Fruit fly (Drosophila melanogaster) whole organism, embryonic: Measurements from ENCODE around the gene CG14971.

ENCODE experiments used
- Atf3 ChIP-seq: fragments of 200-800 bp; sonication (Bioruptor generic); optimal IDR thresholded peaks from 3 replicates; lab custom pipeline; 2016; ENCODE audit warnings: missing biosample characterization, missing genetic modification characterization
- Atf6 ChIP-seq: fragments of 200-800 bp; sonication (Bioruptor generic); IDR thresholded peaks from 2 replicates; pipeline ENCODE4 v1.3.6; 2022; ENCODE audit warnings: missing biosample characterization, missing genetic modification characterization
- Bdp1 ChIP-seq: fragments of 200-800 bp; sonication (Bioruptor generic); optimal IDR thresholded peaks from 3 replicates; lab custom pipeline; 2016; ENCODE audit warnings: missing biosample characterization, missing genetic modification characterization
- CG10147 ChIP-seq: fragments of 200-800 bp; sonication (Bioruptor generic); optimal IDR thresholded peaks from 2 replicates; lab custom pipeline; 2019; ENCODE audit warnings: missing biosample characterization, mild to moderate bottlenecking, missing genetic modification characterization, moderate library complexity
- CG10462 ChIP-seq: fragments of 200-800 bp; sonication (Bioruptor generic); optimal IDR thresholded peaks from 2 replicates; lab custom pipeline; 2016; ENCODE audit warnings: missing biosample characterization, missing genetic modification characterization
- CG10565 ChIP-seq: fragments of 200-800 bp; sonication (Bioruptor generic); optimal IDR thresholded peaks from 3 replicates; lab custom pipeline; 2016; ENCODE audit warnings: missing biosample characterization, mild to moderate bottlenecking, missing genetic modification characterization
- CG11247 ChIP-seq: fragments of 200-800 bp; sonication (Bioruptor generic); IDR thresholded peaks from 2 replicates; pipeline ENCODE4 v1.3.6; 2022; ENCODE audit warnings: missing biosample characterization, missing genetic modification characterization
- CG11456 ChIP-seq: fragments of 200-800 bp; sonication (Bioruptor generic); IDR thresholded peaks from 3 replicates; pipeline ENCODE4 v1.3.6; 2022; ENCODE audit warnings: missing biosample characterization, missing genetic modification characterization
- CG12391 ChIP-seq: fragments of 200-800 bp; sonication (Bioruptor generic); optimal IDR thresholded peaks from 3 replicates; lab custom pipeline; 2018; ENCODE audit warnings: missing biosample characterization, mild to moderate bottlenecking, missing genetic modification characterization, moderate library complexity
- CG12744 ChIP-seq: fragments of 200-800 bp; sonication (Bioruptor generic); optimal IDR thresholded peaks from 2 replicates; lab custom pipeline; 2016; ENCODE audit warnings: missing biosample characterization, missing genetic modification characterization
- CG14014 ChIP-seq: fragments of 200-800 bp; sonication (Bioruptor generic); IDR thresholded peaks from 2 replicates; pipeline ENCODE4 v1.3.6; 2022; ENCODE audit warnings: missing biosample characterization, missing genetic modification characterization
- CG15269 ChIP-seq: fragments of 200-800 bp; sonication (Bioruptor generic); optimal IDR thresholded peaks from 2 replicates; lab custom pipeline; 2018; ENCODE audit warnings: missing biosample characterization, mild to moderate bottlenecking, missing genetic modification characterization, moderate library complexity
- CG15479 ChIP-seq: fragments of 200-800 bp; sonication (Bioruptor generic); optimal IDR thresholded peaks from 3 replicates; lab custom pipeline; 2019; ENCODE audit warnings: missing biosample characterization, mild to moderate bottlenecking, missing genetic modification characterization, moderate library complexity
- CG15601 ChIP-seq: fragments of 200-800 bp; sonication (Bioruptor generic); optimal IDR thresholded peaks from 3 replicates; lab custom pipeline; 2019; ENCODE audit warnings: missing biosample characterization, mild to moderate bottlenecking, missing genetic modification characterization, moderate library complexity
- CG1602 ChIP-seq: fragments of 200-800 bp; sonication (Bioruptor generic); optimal IDR thresholded peaks from 3 replicates; lab custom pipeline; 2016; ENCODE audit warnings: missing biosample characterization, missing genetic modification characterization
- CG16779 ChIP-seq: fragments of 200-800 bp; sonication (Bioruptor generic); IDR thresholded peaks from 2 replicates; pipeline ENCODE4 v1.3.6; 2022; ENCODE audit warnings: missing biosample characterization, missing genetic modification characterization
- CG16863 ChIP-seq: fragments of 200-800 bp; sonication (Bioruptor generic); optimal IDR thresholded peaks from 3 replicates; lab custom pipeline; 2016; ENCODE audit warnings: missing biosample characterization, missing genetic modification characterization
- CG17361 ChIP-seq: fragments of 200-800 bp; sonication (Bioruptor generic); IDR thresholded peaks from 3 replicates; pipeline ENCODE4 v1.3.6; 2022; ENCODE audit warnings: missing biosample characterization, missing genetic modification characterization
- CG17568 ChIP-seq: fragments of 200-800 bp; sonication (Bioruptor generic); optimal IDR thresholded peaks from 2 replicates; lab custom pipeline; 2018; ENCODE audit warnings: missing biosample characterization, mild to moderate bottlenecking, missing genetic modification characterization, moderate library complexity
- CG4730 ChIP-seq: fragments of 200-800 bp; sonication (Bioruptor generic); IDR thresholded peaks from 2 replicates; pipeline ENCODE4 v1.3.6; 2022; ENCODE audit warnings: missing biosample characterization, missing genetic modification characterization
- CG7839 ChIP-seq: fragments of 200-800 bp; sonication (Bioruptor generic); optimal IDR thresholded peaks from 3 replicates; lab custom pipeline; 2018; ENCODE audit warnings: missing biosample characterization, mild to moderate bottlenecking, missing genetic modification characterization, moderate library complexity
- CG8281 ChIP-seq: fragments of 200-800 bp; sonication (Bioruptor generic); optimal IDR thresholded peaks from 2 replicates; lab custom pipeline; 2018; ENCODE audit warnings: missing biosample characterization, mild to moderate bottlenecking, missing genetic modification characterization, moderate library complexity
- CG8359 ChIP-seq: fragments of 200-800 bp; sonication (Bioruptor generic); optimal IDR thresholded peaks from 2 replicates; lab custom pipeline; 2017; ENCODE audit warnings: missing biosample characterization, mild to moderate bottlenecking, missing genetic modification characterization, borderline replicate concordance
- CG8765 ChIP-seq: fragments of 200-800 bp; sonication (Bioruptor generic); IDR thresholded peaks from 2 replicates; pipeline ENCODE4 v1.3.6; 2022; ENCODE audit warnings: missing biosample characterization, missing genetic modification characterization
- CG9797 ChIP-seq: fragments of 200-800 bp; sonication (Bioruptor generic); optimal IDR thresholded peaks from 3 replicates; lab custom pipeline; 2018; ENCODE audit warnings: missing biosample characterization, mild to moderate bottlenecking, missing genetic modification characterization
- CkIIα-i1 ChIP-seq: fragments of 200-800 bp; sonication (Bioruptor generic); IDR thresholded peaks from 2 replicates; pipeline ENCODE4 v1.3.6; 2022; ENCODE audit warnings: missing biosample characterization, missing genetic modification characterization
- Ets65A ChIP-seq: fragments of 200-800 bp; sonication (Bioruptor generic); peaks from one replicate; lab custom pipeline; 2016; ENCODE audit warnings: missing biosample characterization, missing genetic modification characterization
- Fer1 ChIP-seq: fragments of 200-800 bp; sonication (Bioruptor generic); optimal IDR thresholded peaks from 2 replicates; lab custom pipeline; 2017; ENCODE audit warnings: missing biosample characterization, mild to moderate bottlenecking, missing genetic modification characterization
- Hmr ChIP-seq: fragments of 200-800 bp; sonication (Bioruptor generic); optimal IDR thresholded peaks from 3 replicates; lab custom pipeline; 2017; ENCODE audit warnings: mild to moderate bottlenecking, missing biosample characterization, missing genetic modification reagents, missing genetic modification characterization
- Hsf ChIP-seq: fragments of 200-800 bp; sonication (Bioruptor generic); optimal IDR thresholded peaks from 3 replicates; lab custom pipeline; 2016; ENCODE audit warnings: missing biosample characterization, missing genetic modification characterization
- Max ChIP-seq: fragments of 200-800 bp; sonication (Bioruptor generic); optimal IDR thresholded peaks from 2 replicates; lab custom pipeline; 2016; ENCODE audit warnings: missing biosample characterization, mild to moderate bottlenecking, missing genetic modification characterization
- Meics ChIP-seq: fragments of 200-800 bp; sonication (Bioruptor generic); optimal IDR thresholded peaks from 2 replicates; lab custom pipeline; 2017; ENCODE audit warnings: missing biosample characterization, mild to moderate bottlenecking, missing genetic modification characterization
- Neu2 ChIP-seq: fragments of 200-800 bp; sonication (Bioruptor generic); optimal IDR thresholded peaks from 3 replicates; lab custom pipeline; 2016; ENCODE audit warnings: missing biosample characterization, missing genetic modification characterization, borderline replicate concordance
- NfI ChIP-seq: fragments of 200-800 bp; sonication (Bioruptor generic); optimal IDR thresholded peaks from 3 replicates; lab custom pipeline; 2018; ENCODE audit warnings: missing biosample characterization, mild to moderate bottlenecking, missing genetic modification characterization, moderate library complexity
- Oli ChIP-seq: fragments of 200-800 bp; sonication (Bioruptor generic); optimal IDR thresholded peaks from 2 replicates; lab custom pipeline; 2018; ENCODE audit warnings: missing biosample characterization, mild to moderate bottlenecking, missing genetic modification characterization, moderate library complexity
- PHDP ChIP-seq: fragments of 200-800 bp; sonication (Bioruptor generic); optimal IDR thresholded peaks from 3 replicates; lab custom pipeline; 2018; ENCODE audit warnings: missing biosample characterization, mild to moderate bottlenecking, missing genetic modification characterization, moderate library complexity
- abd-A ChIP-seq: fragments of 200-800 bp; sonication (Bioruptor generic); optimal IDR thresholded peaks from 3 replicates; lab custom pipeline; 2019; ENCODE audit warnings: missing biosample characterization, mild to moderate bottlenecking, missing genetic modification characterization, moderate library complexity
- ash1 ChIP-seq: fragments of 200-800 bp; sonication (Bioruptor generic); optimal IDR thresholded peaks from 2 replicates; lab custom pipeline; 2018; ENCODE audit warnings: missing biosample characterization, mild to moderate bottlenecking, missing genetic modification characterization
- bowl ChIP-seq: fragments of 200-800 bp; sonication (Bioruptor generic); IDR thresholded peaks from 2 replicates; pipeline ENCODE4 v1.3.6; 2022; ENCODE audit warnings: missing biosample characterization, missing genetic modification characterization
- bsh ChIP-seq, 2 experiments: fragments of 200-800 bp; sonication (Bioruptor generic); optimal IDR thresholded peaks; 2 replicates each; lab custom pipeline; 2017 to 2018; ENCODE audit warnings: mild to moderate bottlenecking in 2 of 2, missing biosample characterization in 2 of 2, missing genetic modification characterization in 2 of 2, moderate library complexity in 1 of 2
- caup ChIP-seq: fragments of 200-800 bp; sonication (Bioruptor generic); optimal IDR thresholded peaks from 3 replicates; lab custom pipeline; 2017; ENCODE audit warnings: missing biosample characterization, mild to moderate bottlenecking, missing genetic modification characterization, moderate library complexity; ENCODE audit not compliant: severe bottlenecking
- cg ChIP-seq: fragments of 200-800 bp; sonication (Bioruptor generic); optimal IDR thresholded peaks from 3 replicates; lab custom pipeline; 2019; ENCODE audit warnings: missing biosample characterization, mild to moderate bottlenecking, missing genetic modification characterization, moderate library complexity
- corto ChIP-seq: fragments of 200-800 bp; sonication (Bioruptor generic); optimal IDR thresholded peaks from 2 replicates; lab custom pipeline; 2016; ENCODE audit warnings: missing biosample characterization, mild to moderate bottlenecking, missing genetic modification characterization, moderate library complexity
- esg ChIP-seq: fragments of 200-800 bp; sonication (Bioruptor generic); conservative IDR thresholded peaks from 2 replicates; pipeline ENCODE4 v1.3.6; 2022; ENCODE audit warnings: missing biosample characterization, missing genetic modification characterization
- fu2 ChIP-seq: fragments of 200-800 bp; sonication (Bioruptor generic); optimal IDR thresholded peaks from 2 replicates; lab custom pipeline; 2016; ENCODE audit warnings: missing biosample characterization, missing genetic modification characterization
- gcm ChIP-seq: fragments of 200-800 bp; sonication (Bioruptor generic); optimal IDR thresholded peaks from 2 replicates; lab custom pipeline; 2019; ENCODE audit warnings: missing biosample characterization, mild to moderate bottlenecking, missing genetic modification characterization, moderate library complexity
- grau ChIP-seq: fragments of 200-800 bp; optimal IDR thresholded peaks from 3 replicates; lab custom pipeline; 2019; ENCODE audit warnings: missing biosample characterization, mild to moderate bottlenecking, missing genetic modification characterization, moderate library complexity
- gt ChIP-seq: fragments of 200-800 bp; sonication (Bioruptor generic); IDR thresholded peaks from 2 replicates; pipeline ENCODE4 v1.3.6; 2022; ENCODE audit warnings: missing biosample characterization, missing genetic modification characterization
- mld ChIP-seq: fragments of 200-800 bp; sonication (Bioruptor generic); IDR thresholded peaks from 3 replicates; pipeline ENCODE4 v1.3.6; 2022; ENCODE audit warnings: missing biosample characterization, missing genetic modification characterization; ENCODE audit not compliant: partially characterized antibody
- psq ChIP-seq: fragments of 200-800 bp; sonication (Bioruptor generic); optimal IDR thresholded peaks from 2 replicates; lab custom pipeline; 2017; ENCODE audit warnings: missing biosample characterization, missing genetic modification characterization
- sens ChIP-seq: fragments of 200-800 bp; sonication (Bioruptor generic); peaks from one replicate; lab custom pipeline; 2016; ENCODE audit warnings: missing biosample characterization, missing genetic modification characterization

Gene CG14971

DNA sequence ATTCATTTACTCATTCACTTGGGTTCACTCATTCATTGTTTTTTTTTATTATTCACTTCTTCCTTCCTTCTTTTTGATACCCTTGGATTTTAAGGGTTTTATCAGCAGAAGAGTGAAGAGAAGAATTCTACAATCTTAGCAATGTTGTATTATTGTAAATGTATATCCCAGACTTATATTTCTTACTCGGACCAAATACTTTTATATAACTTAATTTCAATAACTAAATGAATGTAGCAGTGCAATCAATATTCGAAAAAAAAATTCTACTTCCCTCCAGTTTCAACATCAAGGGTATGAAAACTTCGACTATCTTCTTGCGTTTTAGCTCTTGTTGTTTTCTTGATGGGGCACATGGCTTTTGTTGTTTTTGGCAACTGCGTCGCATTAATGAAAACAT lies 20.7 kb downstream of the CG14971 start (continued):
- TF ChIP-seq CG17361 (GFP tag; lab: Robert Waterston, UW): 0 out of 3 replicates have a peak, but pooled peaks have one; percentile 18
- TF ChIP-seq CG16779 (GFP tag; lab: Robert Waterston, UW): no peak
- no peak for TF ChIP-seq caup (GFP tag; lab: Kevin White, UChicago)
- peak; percentile 11 for TF ChIP-seq gcm (GFP tag; lab: Kevin White, UChicago)
- TF ChIP-seq Oli (tag; lab: Kevin White, UChicago): peak; percentile 43
- peak; percentile 39 for TF ChIP-seq Hmr (GFP tag; lab: Kevin White, UChicago)
- peak in 1 of 2 experiments; percentile 54 for TF ChIP-seq bsh (GFP tag; optimal IDR thresholded peaks at IDR 0.05; lab: Kevin White, UChicago)
- no peak for TF ChIP-seq Max (GFP tag; lab: Kevin White, UChicago)
- no peak for TF ChIP-seq ash1 (GFP tag; lab: Kevin White, UChicago)
- TF ChIP-seq CG15269 (tag; lab: Kevin White, UChicago): peak; percentile 65
- TF ChIP-seq CG15601 (tag; lab: Kevin White, UChicago): peak; percentile 15
- TF ChIP-seq psq: no peak
- TF ChIP-seq CG8281: peak; percentile 79
- TF ChIP-seq CG15479 (GFP tag; lab: Kevin White, UChicago): no peak
- TF ChIP-seq Atf6 (GFP tag; lab: Robert Waterston, UW): peak; percentile 47; the same call in 1 of the 2 replicates
- peak; percentile 9 for TF ChIP-seq Meics
- no peak for TF ChIP-seq abd-A
- peak; percentile 37 for TF ChIP-seq CG17568 (GFP tag; lab: Kevin White, UChicago)
- TF ChIP-seq NfI (GFP tag; lab: Kevin White, UChicago): peak; percentile 24
- no peak for TF ChIP-seq bowl (GFP tag; lab: Robert Waterston, UW)
- TF ChIP-seq CG8765 (GFP tag; lab: Robert Waterston, UW): no peak
- peak; percentile 82 for TF ChIP-seq sens (GFP tag; lab: Kevin White, UChicago)
- TF ChIP-seq CG7839 (tag; lab: Kevin White, UChicago): peak; percentile 46
- TF ChIP-seq esg: peak; percentile 9; the same call in 1 of the 2 replicates
- TF ChIP-seq gt (GFP tag; lab: Robert Waterston, UW): no peak
- TF ChIP-seq CG10147: peak; percentile 14
- TF ChIP-seq PHDP (tag; lab: Kevin White, UChicago): peak; percentile 60
- no peak for TF ChIP-seq CG10462 (GFP tag; lab: Kevin White, UChicago)
- peak; percentile 58 for TF ChIP-seq Ets65A
- TF ChIP-seq CG9797 (GFP tag; lab: Kevin White, UChicago): no peak
- no peak for TF ChIP-seq CG4730 (GFP tag; lab: Robert Waterston, UW)
- no peak for TF ChIP-seq CkIIα-i1
- no peak for TF ChIP-seq corto
- no peak for TF ChIP-seq CG11456
- TF ChIP-seq CG1602 (GFP tag; lab: Kevin White, UChicago): peak; percentile 13
- TF ChIP-seq CG11247 (GFP tag; lab: Robert Waterston, UW): no peak
- TF ChIP-seq fu2 (GFP tag; lab: Kevin White, UChicago): peak; percentile 33
- peak; percentile 14 for TF ChIP-seq Atf3 (GFP tag; lab: Kevin White, UChicago)
- TF ChIP-seq cg (GFP tag; lab: Kevin White, UChicago): peak; percentile 1
- TF ChIP-seq CG14014 (GFP tag; lab: Robert Waterston, UW): no peak
- peak; percentile 12 for TF ChIP-seq Bdp1 (GFP tag; lab: Kevin White, UChicago)
- no peak for TF ChIP-seq mld (GFP tag; lab: Robert Waterston, UW)
- TF ChIP-seq CG12391 (tag; lab: Kevin White, UChicago): peak; percentile 53
- TF ChIP-seq Fer1 (GFP tag; lab: Kevin White, UChicago): no peak
- TF ChIP-seq Neu2 (GFP tag; lab: Kevin White, UChicago): no peak
- peak; percentile 70 for TF ChIP-seq grau (tag; lab: Kevin White, UChicago)
- no peak for TF ChIP-seq CG10565 (GFP tag; lab: Kevin White, UChicago)
- TF ChIP-seq Hsf (GFP tag; lab: Kevin White, UChicago): peak; percentile 10
- TF ChIP-seq CG12744 (GFP tag; lab: Kevin White, UChicago): peak; percentile 20
- TF ChIP-seq CG16863 (GFP tag; lab: Kevin White, UChicago): peak; percentile 21
- TF ChIP-seq CG8359: no peak
